Fruit fly (Drosophila melanogaster): Measurements from ENCODE around the gene CG15443.
A peak's percentile ranks its signal among the peaks of the same experiment; 100 is the strongest.

The CG15443 gene

dm6 chr2L:4440881-4441737, 22.1 kb downstream of the CG15443 start, which contains the start of gene CG15431:
Gene CG15431 (minus strand): TSS chr2L:4441282.
- peak; percentile 62; the same call in 1 of the 2 replicates for TF ChIP-seq Nf-YA (GFP tag; IDR thresholded peaks at IDR 0.05)
- no peak for TF ChIP-seq tx (GFP tag; optimal IDR thresholded peaks at IDR 0.05)
- peak; percentile 50; the same call in 2 of the 3 replicates for TF ChIP-seq tgo (GFP tag; IDR thresholded peaks at IDR 0.05)
- TF ChIP-seq CG18619 (GFP tag; optimal IDR thresholded peaks at IDR 0.05): peak; percentile 58
- TF ChIP-seq wor (GFP tag; IDR thresholded peaks at IDR 0.05): no peak
- TF ChIP-seq CG10274 (GFP tag; optimal IDR thresholded peaks at IDR 0.05): peak; percentile 21
- 0 out of 2 replicates have a peak, but pooled peaks have one; percentile 36 for TF ChIP-seq CG17328 (GFP tag; IDR thresholded peaks at IDR 0.05)
- TF ChIP-seq CG34422 (GFP tag; IDR thresholded peaks at IDR 0.05): 0 out of 3 replicates have a peak, but pooled peaks have one; percentile 47
- peak; percentile 76 for TF ChIP-seq CG32532 (GFP tag; IDR thresholded peaks at IDR 0.05)
- peak; percentile 51 for TF ChIP-seq CG6854 (GFP tag; optimal IDR thresholded peaks at IDR 0.05)
- TF ChIP-seq CG11723 (GFP tag; optimal IDR thresholded peaks at IDR 0.05): peak; percentile 53
- TF ChIP-seq NfI (GFP tag; optimal IDR thresholded peaks at IDR 0.05): peak; percentile 67
- TF ChIP-seq esg (GFP tag; conservative IDR thresholded peaks at IDR 0.05): peak; percentile 44
- TF ChIP-seq jing (GFP tag; optimal IDR thresholded peaks at IDR 0.05): peak; percentile 11
- peak; percentile 52 for TF ChIP-seq az2 (GFP tag; optimal IDR thresholded peaks at IDR 0.05)
- TF ChIP-seq maf-S (GFP tag; optimal IDR thresholded peaks at IDR 0.05): no peak
- peak; percentile 14; the same call in 1 of the 2 replicates for TF ChIP-seq amos (GFP tag; IDR thresholded peaks at IDR 0.05; ENCODE audit: partially characterized antibody)
- peak; percentile 69 for TF ChIP-seq gem (tag; optimal IDR thresholded peaks at IDR 0.05)
- TF ChIP-seq CG12104 (GFP tag; optimal IDR thresholded peaks at IDR 0.05): peak; percentile 29
- peak; percentile 67 for TF ChIP-seq Fer1 (GFP tag; optimal IDR thresholded peaks at IDR 0.05)
- peak; percentile 43 for TF ChIP-seq onecut (GFP tag; IDR thresholded peaks at IDR 0.05)
- no peak for TF ChIP-seq p53 (GFP tag; optimal IDR thresholded peaks at IDR 0.05)
- TF ChIP-seq ase (GFP tag; IDR thresholded peaks at IDR 0.05): peak; percentile 52; the same call in 2 of the 3 replicates
- TF ChIP-seq stc (GFP tag; IDR thresholded peaks at IDR 0.05): peak; percentile 31; the same call in 1 of the 2 replicates
- TF ChIP-seq ap (GFP tag; IDR thresholded peaks at IDR 0.05): no peak
- TF ChIP-seq CG3995 (GFP tag; optimal IDR thresholded peaks at IDR 0.05): no peak
- no peak for TF ChIP-seq kni (GFP tag; optimal IDR thresholded peaks at IDR 0.05)
- TF ChIP-seq CG4820 (GFP tag; optimal IDR thresholded peaks at IDR 0.05): peak; percentile 25
- TF ChIP-seq CG17568 (GFP tag; optimal IDR thresholded peaks at IDR 0.05): no peak
- TF ChIP-seq Oaz (GFP tag; IDR thresholded peaks at IDR 0.05): peak; percentile 35; the same call in 1 of the 2 replicates
- TF ChIP-seq dpn (GFP tag; optimal IDR thresholded peaks at IDR 0.05): peak; percentile 47
- peak; percentile 71 for TF ChIP-seq row (GFP tag; IDR thresholded peaks at IDR 0.05)
- peak; percentile 61 for TF ChIP-seq CG9932 (GFP tag; IDR thresholded peaks at IDR 0.05)
- peak; percentile 36; the same call in 1 of the 2 replicates for TF ChIP-seq CG32772 (GFP tag; IDR thresholded peaks at IDR 0.05)
- TF ChIP-seq zfh1 (GFP tag; IDR thresholded peaks at IDR 0.05): peak; percentile 40; the same call in 1 of the 3 replicates
- TF ChIP-seq ind (GFP tag; optimal IDR thresholded peaks at IDR 0.05): peak; percentile 50
- TF ChIP-seq CG11504 (tag; optimal IDR thresholded peaks at IDR 0.05): no peak
- TF ChIP-seq CkIIα-i1 (GFP tag; IDR thresholded peaks at IDR 0.05): peak; percentile 65; the same call in 1 of the 2 replicates
- 0 out of 2 replicates have a peak, but pooled peaks have one; percentile 63 for TF ChIP-seq CG16779 (GFP tag; IDR thresholded peaks at IDR 0.05)
- peak; percentile 44 for TF ChIP-seq CG13424 (tag; optimal IDR thresholded peaks at IDR 0.05)
- TF ChIP-seq Eip74EF (GFP tag; optimal IDR thresholded peaks at IDR 0.05): peak in 1 of 2 experiments; percentile 53
- peak; percentile 43 for TF ChIP-seq CG10654 (GFP tag; optimal IDR thresholded peaks at IDR 0.05)
- TF ChIP-seq CG7357 (GFP tag; IDR thresholded peaks at IDR 0.05): no peak
- peak; percentile 76 for TF ChIP-seq vvl (GFP tag; IDR thresholded peaks at IDR 0.05)
- TF ChIP-seq CG17802 (tag; optimal IDR thresholded peaks at IDR 0.05): no peak
- peak; percentile 5 for TF ChIP-seq ftz-f1 (GFP tag; optimal IDR thresholded peaks at IDR 0.05)
- TF ChIP-seq chinmo (GFP tag; IDR thresholded peaks at IDR 0.05; ENCODE audit: partially characterized antibody): 0 out of 4 replicates have a peak, but pooled peaks have one; percentile 34
- TF ChIP-seq luna (GFP tag; optimal IDR thresholded peaks at IDR 0.05): no peak

Measured in whole organism, embryonic.